Worm (Caenorhabditis elegans) whole organism, late embryonic: Measurements from ENCODE around the gene fbxa-194.

ENCODE experiments used
- C38D4.7 ChIP-seq: fragments of 200-800 bp; sonication (Bioruptor generic); optimal IDR thresholded peaks from 2 replicates; lab custom pipeline; 2018; ENCODE audit warnings: mild to moderate bottlenecking, missing genetic modification characterization, moderate library complexity, missing compliant biosample characterization
- F13H6.1 ChIP-seq: sonication (generic microtip); optimal IDR thresholded peaks from 2 replicates; lab custom pipeline; 2016; ENCODE audit warnings: missing genetic modification characterization, missing compliant biosample characterization
- T23F11.4 ChIP-seq: fragments of 200-800 bp; sonication (Bioruptor generic); optimal IDR thresholded peaks from 2 replicates; lab custom pipeline; 2018; ENCODE audit warnings: mild to moderate bottlenecking, missing genetic modification characterization, missing compliant biosample characterization
- Y22D7AL.16 ChIP-seq: sonication (generic microtip); optimal IDR thresholded peaks from 2 replicates; lab custom pipeline; 2016; ENCODE audit warnings: missing genetic modification characterization, missing compliant biosample characterization
- ceh-14 ChIP-seq: sonication (generic microtip); optimal IDR thresholded peaks from 2 replicates; lab custom pipeline; 2016; ENCODE audit warnings: missing genotype, missing genetic modification characterization, missing compliant biosample characterization
- ceh-2 ChIP-seq: sonication (generic microtip); optimal IDR thresholded peaks from 2 replicates; lab custom pipeline; 2016; ENCODE audit warnings: missing genotype, missing genetic modification characterization, missing compliant biosample characterization
- ceh-30 ChIP-seq: fragments of 150-350 bp; optimal IDR thresholded peaks from 2 replicates; lab custom pipeline; 2014; ENCODE audit warnings: missing biosample characterization, missing genetic modification characterization
- ceh-31 ChIP-seq: sonication (generic microtip); optimal IDR thresholded peaks from 2 replicates; lab custom pipeline; 2016; ENCODE audit warnings: missing genetic modification characterization, missing compliant biosample characterization
- ceh-34 ChIP-seq: sonication (generic microtip); optimal IDR thresholded peaks from 2 replicates; lab custom pipeline; 2016; ENCODE audit warnings: mild to moderate bottlenecking, missing genetic modification characterization, missing compliant biosample characterization
- ceh-48 ChIP-seq: sonication (generic microtip); optimal IDR thresholded peaks from 2 replicates; lab custom pipeline; 2016; ENCODE audit warnings: missing genetic modification characterization, inconsistent platforms, missing compliant biosample characterization
- ceh-6 ChIP-seq: fragments of 200-800 bp; sonication (Bioruptor generic); optimal IDR thresholded peaks from 2 replicates; lab custom pipeline; 2018; ENCODE audit warnings: mild to moderate bottlenecking, missing genetic modification characterization, missing compliant biosample characterization
- ceh-9 ChIP-seq: sonication (generic microtip); optimal IDR thresholded peaks from 2 replicates; lab custom pipeline; 2016; ENCODE audit warnings: mild to moderate bottlenecking, missing genetic modification characterization, inconsistent platforms, missing compliant biosample characterization
- dmd-4 ChIP-seq: sonication (generic microtip); optimal IDR thresholded peaks from 2 replicates; lab custom pipeline; 2016; ENCODE audit warnings: borderline replicate concordance, missing genetic modification characterization, missing compliant biosample characterization
- dve-1 ChIP-seq: sonication (generic microtip); optimal IDR thresholded peaks from 2 replicates; lab custom pipeline; 2017; ENCODE audit warnings: antibody characterized with exemption, mild to moderate bottlenecking, missing genetic modification characterization, missing compliant biosample characterization
- elt-2 ChIP-seq: sonication (generic microtip); optimal IDR thresholded peaks from 2 replicates; lab custom pipeline; 2016; ENCODE audit warnings: missing genetic modification reagents, missing genetic modification characterization, missing compliant biosample characterization
- ets-4 ChIP-seq: sonication (generic microtip); optimal IDR thresholded peaks from 2 replicates; lab custom pipeline; 2016; ENCODE audit warnings: missing genetic modification characterization, missing compliant biosample characterization
- gmeb-2 ChIP-seq: sonication (generic microtip); optimal IDR thresholded peaks from 2 replicates; lab custom pipeline; 2016; ENCODE audit warnings: missing genetic modification characterization, inconsistent platforms, missing compliant biosample characterization
- hlh-15 ChIP-seq: sonication (generic microtip); optimal IDR thresholded peaks from 2 replicates; lab custom pipeline; 2016; ENCODE audit warnings: missing genetic modification characterization, missing compliant biosample characterization
- lim-6 ChIP-seq: sonication (generic microtip); optimal IDR thresholded peaks from 2 replicates; lab custom pipeline; 2016; ENCODE audit warnings: missing genetic modification characterization, missing compliant biosample characterization
- nhr-232 ChIP-seq: sonication (generic microtip); optimal IDR thresholded peaks from 2 replicates; lab custom pipeline; 2016; ENCODE audit warnings: missing genetic modification characterization, missing compliant biosample characterization
- odd-2 ChIP-seq: sonication (generic microtip); optimal IDR thresholded peaks from 2 replicates; lab custom pipeline; 2017; ENCODE audit warnings: antibody characterized with exemption, mild to moderate bottlenecking, missing genetic modification characterization, missing compliant biosample characterization
- pag-3 ChIP-seq: sonication (generic microtip); optimal IDR thresholded peaks from 2 replicates; lab custom pipeline; 2016; ENCODE audit warnings: missing compliant biosample characterization, missing genetic modification characterization, borderline replicate concordance
- pax-1 ChIP-seq: fragments of 150-350 bp; optimal IDR thresholded peaks from 2 replicates; lab custom pipeline; 2014; ENCODE audit warnings: missing biosample characterization, missing genetic modification characterization
- pha-4 ChIP-seq: fragments of 150-350 bp; optimal IDR thresholded peaks from 2 replicates; lab custom pipeline; 2018; ENCODE audit warnings: missing biosample characterization, missing genetic modification reagents, missing genetic modification characterization
- pqm-1 ChIP-seq: sonication (generic microtip); optimal IDR thresholded peaks from 2 replicates; lab custom pipeline; 2016; ENCODE audit warnings: missing genetic modification characterization, missing compliant biosample characterization
- sox-4 ChIP-seq: sonication (generic microtip); optimal IDR thresholded peaks from 2 replicates; lab custom pipeline; 2017; ENCODE audit warnings: mild to moderate bottlenecking, missing genetic modification characterization, inconsistent platforms, missing compliant biosample characterization
- tbx-2 ChIP-seq: sonication (generic microtip); optimal IDR thresholded peaks from 2 replicates; lab custom pipeline; 2016; ENCODE audit warnings: missing genetic modification characterization, missing compliant biosample characterization
- tbx-7 ChIP-seq: sonication (generic microtip); optimal IDR thresholded peaks from 2 replicates; lab custom pipeline; 2016; ENCODE audit warnings: missing genotype, missing genetic modification characterization, missing compliant biosample characterization
- ttx-3 ChIP-seq: sonication (generic microtip); optimal IDR thresholded peaks from 2 replicates; lab custom pipeline; 2016; ENCODE audit warnings: missing genetic modification reagents, missing genetic modification characterization, missing compliant biosample characterization
- unc-42 ChIP-seq: sonication (generic microtip); optimal IDR thresholded peaks from 2 replicates; lab custom pipeline; 2016; ENCODE audit warnings: missing genotype, missing genetic modification characterization, missing compliant biosample characterization
- zip-5 ChIP-seq: sonication (generic microtip); optimal IDR thresholded peaks from 2 replicates; lab custom pipeline; 2016; ENCODE audit warnings: missing genetic modification characterization, missing compliant biosample characterization

The fbxa-194 gene

ce11 chrV:19778608-19779007, at the start of gene fbxa-194:
Gene fbxa-194, minus strand, starts transcription at chrV:19778708.
- no peak for TF ChIP-seq ceh-31 (tag; lab: Kevin White, UChicago)

- TF ChIP-seq tbx-2 (tag; lab: Kevin White, UChicago) (no peak), dve-1 (tag; lab: Kevin White, UChicago) (peak; percentile 57)
Observed at ce11 chrV:19827481-19827880, 49.0 kb upstream of the fbxa-194 start.

DNA sequence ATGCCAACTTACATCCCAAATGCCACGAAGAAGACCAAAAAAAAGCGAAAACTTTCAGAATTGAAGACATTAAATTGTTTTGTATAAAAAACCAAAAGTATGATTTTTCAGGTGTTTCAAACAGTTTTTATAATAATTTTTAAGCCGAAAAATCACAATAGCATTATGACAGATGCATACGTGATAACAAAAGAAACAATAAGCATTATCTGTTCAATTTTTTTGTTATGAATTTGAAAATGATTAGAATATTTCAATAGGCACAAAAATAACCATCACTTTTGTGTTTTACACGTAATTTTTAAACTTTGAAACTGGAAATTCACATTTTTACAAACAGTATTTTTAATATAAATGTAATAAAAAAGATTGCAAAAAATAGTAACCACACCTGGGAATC, 43.6 kb upstream of the fbxa-194 start, which contains the start of gene Y116F11B.17:
Gene Y116F11B.17 (minus strand): TSS at position 101 of the 400 bp plus-strand sequence.
- no peak for TF ChIP-seq pha-4 (tag; lab: Kevin White, UChicago)
- TF ChIP-seq ceh-31 (tag; lab: Kevin White, UChicago), result no peak
- TF ChIP-seq pax-1 (tag; lab: Kevin White, UChicago), result no peak
- no peak for TF ChIP-seq pqm-1 (tag; lab: Kevin White, UChicago)
- TF ChIP-seq nhr-232 (tag; lab: Kevin White, UChicago), result no peak
- TF ChIP-seq T23F11.4 (GFP tag; lab: Kevin White, UChicago), result no peak
- no peak for TF ChIP-seq Y22D7AL.16 (tag; lab: Kevin White, UChicago)
- no peak for TF ChIP-seq zip-5 (tag; lab: Kevin White, UChicago)

ce11 chrV:19820178-19820577, 41.7 kb upstream of the fbxa-194 start:
- TF ChIP-seq dve-1 (tag; lab: Kevin White, UChicago) (peak; percentile 91), zip-5 (tag; lab: Kevin White, UChicago) (no peak)

ce11 chrV:19814833-19815232, 36.3 kb upstream of the fbxa-194 start, which contains the start of gene daf-28:
Gene daf-28, plus strand, starts transcription at chrV:19815133.
- no peak for TF ChIP-seq ceh-30 (tag; lab: Kevin White, UChicago)
- TF ChIP-seq sox-4, result no peak
- TF ChIP-seq pqm-1 (tag; lab: Kevin White, UChicago), result no peak
- TF ChIP-seq ets-4 (tag; lab: Kevin White, UChicago), result no peak
- TF ChIP-seq C38D4.7, result no peak
- TF ChIP-seq tbx-7 (tag; lab: Kevin White, UChicago), result no peak
- TF ChIP-seq ceh-14, result no peak
- TF ChIP-seq gmeb-2 (tag; lab: Kevin White, UChicago), result no peak

DNA sequence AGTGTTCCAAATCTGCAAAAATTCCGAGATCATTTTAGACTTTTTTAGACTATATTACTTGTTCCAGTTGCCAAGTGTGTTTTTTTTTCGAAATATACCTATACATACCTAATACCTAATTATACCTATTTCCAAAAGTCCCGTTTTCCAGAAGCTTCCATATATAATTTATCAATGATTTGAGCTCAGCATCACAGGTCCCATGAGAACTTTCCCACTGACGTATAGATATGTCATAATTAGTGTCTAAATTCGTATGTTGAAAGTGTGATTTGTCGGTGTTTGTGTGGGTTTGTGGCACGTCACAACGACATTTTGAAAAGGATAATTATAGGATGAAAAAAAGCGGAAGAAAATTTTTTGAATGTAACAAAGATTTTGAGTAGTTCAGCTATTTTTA, 27.0 kb upstream of the fbxa-194 start:
- no peak for TF ChIP-seq odd-2 (tag; lab: Kevin White, UChicago)
- TF ChIP-seq pqm-1 (tag; lab: Kevin White, UChicago), result no peak
- no peak for TF ChIP-seq hlh-15 (tag; lab: Kevin White, UChicago)
- TF ChIP-seq zip-5 (tag; lab: Kevin White, UChicago), result no peak
- TF ChIP-seq ceh-48 (tag; lab: Kevin White, UChicago), result no peak
- no peak for TF ChIP-seq ttx-3 (tag; lab: Kevin White, UChicago)
- no peak for TF ChIP-seq nhr-232 (tag; lab: Kevin White, UChicago)
- TF ChIP-seq elt-2 (tag; lab: Kevin White, UChicago), result no peak
- no peak for TF ChIP-seq pax-1 (tag; lab: Kevin White, UChicago)
- TF ChIP-seq pag-3, result no peak
- no peak for TF ChIP-seq ceh-34 (tag; lab: Kevin White, UChicago)
- TF ChIP-seq dmd-4 (tag; lab: Kevin White, UChicago), result no peak
- TF ChIP-seq tbx-2 (tag; lab: Kevin White, UChicago), result no peak

DNA sequence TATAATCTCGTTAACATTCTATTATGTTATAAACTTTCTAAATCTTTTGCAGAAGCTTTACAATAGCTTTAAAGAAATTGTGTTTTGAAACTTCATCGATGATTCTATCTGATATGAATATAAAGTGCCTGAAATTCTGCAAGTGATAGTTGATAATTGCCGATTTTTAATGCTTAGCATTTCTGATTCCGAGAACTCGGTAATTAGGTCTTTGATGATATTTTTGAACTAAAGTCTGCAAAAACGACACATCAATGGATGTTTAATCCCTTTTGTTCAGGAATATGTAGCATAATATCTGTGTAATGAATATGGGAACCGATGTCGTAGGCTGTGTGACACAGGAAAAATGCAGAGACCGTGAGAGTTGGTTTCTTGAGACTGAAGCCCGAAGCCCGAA, 24.3 kb upstream of the fbxa-194 start:
- TF ChIP-seq ceh-31 (tag; lab: Kevin White, UChicago), result no peak
- no peak for TF ChIP-seq unc-42 (tag; lab: Kevin White, UChicago)
- no peak for TF ChIP-seq odd-2 (tag; lab: Kevin White, UChicago)
- TF ChIP-seq F13H6.1 (tag; lab: Kevin White, UChicago), result no peak
- no peak for TF ChIP-seq ceh-6 (GFP tag; lab: Kevin White, UChicago)
- TF ChIP-seq lim-6 (tag; lab: Kevin White, UChicago), result no peak
- no peak for TF ChIP-seq ceh-2 (tag; lab: Kevin White, UChicago)
- no peak for TF ChIP-seq ceh-9 (tag; lab: Kevin White, UChicago)
- no peak for TF ChIP-seq C38D4.7
- TF ChIP-seq pag-3, result no peak
